Worm (Caenorhabditis elegans) whole organism, mixed stage, embryonic: ENCODE results near the gene D1086.18.

Experiments
- ceh-43 ChIP-seq: fragments of 200-800 bp; sonication (Bioruptor generic); optimal IDR thresholded peaks from 2 replicates; lab custom pipeline; 2018; ENCODE audit warnings: mild to moderate bottlenecking, missing genetic modification characterization, moderate library complexity, missing compliant biosample characterization
- ceh-83 ChIP-seq: fragments of 200-800 bp; sonication (Bioruptor generic); optimal IDR thresholded peaks from 2 replicates; lab custom pipeline; 2018; ENCODE audit warnings: mild to moderate bottlenecking, missing genetic modification characterization, missing compliant biosample characterization
- ces-1 ChIP-seq: fragments of 150-350 bp; optimal IDR thresholded peaks from 2 replicates; lab custom pipeline; 2014; ENCODE audit warnings: missing biosample characterization, missing genetic modification reagents, missing genetic modification characterization
- cnd-1 ChIP-seq: fragments of 200-800 bp; sonication (Bioruptor generic); optimal IDR thresholded peaks from 2 replicates; lab custom pipeline; 2018; ENCODE audit warnings: mild to moderate bottlenecking, missing genetic modification characterization, missing compliant biosample characterization
- elt-3 ChIP-seq: fragments of 150-350 bp; optimal IDR thresholded peaks from 2 replicates; lab custom pipeline; 2014; ENCODE audit warnings: missing biosample characterization, missing genetic modification characterization
- lin-13 ChIP-seq: fragments of 150-350 bp; optimal IDR thresholded peaks from 2 replicates; lab custom pipeline; 2014; ENCODE audit warnings: missing biosample characterization, missing genetic modification characterization
- nhr-76 ChIP-seq: sonication (generic microtip); optimal IDR thresholded peaks from 2 replicates; lab custom pipeline; 2017; ENCODE audit warnings: missing biosample characterization, missing genetic modification characterization
- pha-4 ChIP-seq: fragments of 150-350 bp; optimal IDR thresholded peaks from 2 replicates; lab custom pipeline; 2018; ENCODE audit warnings: missing biosample characterization, missing genetic modification reagents, missing genetic modification characterization
- snpc-4 ChIP-seq: fragments of 150-350 bp; optimal IDR thresholded peaks from 2 replicates; lab custom pipeline; 2014; ENCODE audit warnings: missing biosample characterization, missing genetic modification characterization
- unc-62 ChIP-seq: fragments of 150-350 bp; optimal IDR thresholded peaks from 2 replicates; lab custom pipeline; 2014; ENCODE audit warnings: missing biosample characterization, missing genetic modification reagents, missing genetic modification characterization

DNA sequence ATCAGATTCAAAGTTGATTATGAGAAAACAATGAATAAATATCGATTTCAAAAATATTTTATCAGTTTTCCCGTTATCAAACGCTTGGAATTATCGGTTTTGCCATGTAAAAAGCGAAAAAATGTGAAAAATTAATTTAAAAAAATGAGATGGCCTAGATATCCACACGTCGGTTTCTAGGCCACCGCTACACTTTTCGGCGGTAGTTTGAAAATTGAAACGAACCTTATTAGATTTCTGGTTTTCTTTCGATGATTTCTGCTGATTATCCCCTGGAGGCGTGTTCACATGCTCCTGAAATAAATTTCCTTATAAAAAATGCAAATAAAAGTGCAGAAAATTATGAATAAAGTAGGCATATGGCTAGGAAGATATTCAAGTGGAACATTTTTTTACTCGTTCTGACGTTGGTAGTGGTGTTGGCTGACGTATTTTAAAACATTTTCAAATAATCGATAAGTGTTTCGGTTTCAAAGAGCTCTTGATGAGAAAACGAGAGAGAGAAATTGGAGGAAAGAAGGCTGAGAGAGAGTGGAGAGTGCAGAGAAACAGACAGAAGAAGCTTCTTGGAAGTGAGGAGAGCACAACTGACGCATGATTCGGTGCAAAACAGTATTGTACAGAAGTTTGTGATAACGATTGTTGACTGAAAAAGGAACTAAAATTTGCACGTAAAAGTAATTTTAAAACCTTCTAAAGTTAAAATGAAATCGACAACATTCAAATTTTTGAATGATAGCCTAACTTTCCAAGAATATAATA lies 47.5 kb downstream of the D1086.18 start:
- no peak for TF ChIP-seq ceh-83 (GFP tag; lab: Kevin White, UChicago)
- no peak for TF ChIP-seq elt-3 (tag; lab: Kevin White, UChicago)
- TF ChIP-seq cnd-1 (tag; lab: Kevin White, UChicago), result no peak
- TF ChIP-seq pha-4 (tag; lab: Kevin White, UChicago), result no peak
- TF ChIP-seq ces-1 (GFP tag; lab: Kevin White, UChicago), result peak; percentile 16
- no peak for TF ChIP-seq snpc-4 (tag; lab: Kevin White, UChicago)
- no peak for TF ChIP-seq nhr-76 (tag; lab: Kevin White, UChicago)
- no peak for TF ChIP-seq unc-62 (GFP tag; lab: Kevin White, UChicago)
- no peak for TF ChIP-seq lin-13 (tag; lab: Kevin White, UChicago)
- TF ChIP-seq ceh-43, result no peak
